Worm (Caenorhabditis elegans) whole organism, young adult: ENCODE measurements around the gene kvs-1.
A peak's percentile ranks its signal among the peaks of the same experiment; 100 is the strongest.

Source experiments
- B0019.2 ChIP-seq: fragments of 200-800 bp; sonication (Bioruptor generic); conservative IDR thresholded peaks from 2 replicates; pipeline ENCODE4 v1.3.6; 2022; ENCODE audit warnings: missing genetic modification reagents, missing genetic modification characterization, missing compliant biosample characterization
- B0261.1 ChIP-seq: sonication (generic microtip); optimal IDR thresholded peaks from 2 replicates; lab custom pipeline; 2016; ENCODE audit warnings: mild to moderate bottlenecking, missing genetic modification characterization, moderate library complexity, missing compliant biosample characterization
- F49E8.2 ChIP-seq: sonication (generic microtip); optimal IDR thresholded peaks from 3 replicates; lab custom pipeline; 2017; ENCODE audit warnings: missing genetic modification characterization, mild to moderate bottlenecking, missing compliant biosample characterization, antibody characterized with exemption, moderate library complexity; ENCODE audit not compliant: insufficient read depth
- F57A8.1 ChIP-seq: fragments of 200-800 bp; sonication (Bioruptor generic); optimal IDR thresholded peaks from 2 replicates; lab custom pipeline; 2018; ENCODE audit warnings: mild to moderate bottlenecking, missing genetic modification characterization, moderate library complexity, missing compliant biosample characterization
- F57C9.4 ChIP-seq: sonication (generic microtip); optimal IDR thresholded peaks from 2 replicates; lab custom pipeline; 2017; ENCODE audit warnings: mild to moderate bottlenecking, missing genetic modification characterization, missing compliant biosample characterization
- Y67H2A.10 ChIP-seq: fragments of 200-800 bp; sonication (Bioruptor generic); conservative IDR thresholded peaks from 2 replicates; pipeline ENCODE4 v1.3.6; 2022; ENCODE audit warnings: missing genetic modification reagents, missing genetic modification characterization, missing compliant biosample characterization
- Y79H2A.3 ChIP-seq: fragments of 200-800 bp; sonication (Bioruptor generic); conservative IDR thresholded peaks from 2 replicates; pipeline ENCODE4 v1.3.6; 2022; ENCODE audit warnings: missing genetic modification reagents, missing genetic modification characterization, missing compliant biosample characterization
- Y95B8A.8 ChIP-seq: fragments of 200-800 bp; sonication (Bioruptor generic); IDR thresholded peaks from 2 replicates; pipeline ENCODE4 v1.3.6; 2022; ENCODE audit warnings: missing genetic modification reagents, missing genetic modification characterization, missing compliant biosample characterization
- ZK185.1 ChIP-seq: sonication (generic microtip); optimal IDR thresholded peaks from 2 replicates; lab custom pipeline; 2016; ENCODE audit warnings: mild to moderate bottlenecking, missing genetic modification characterization, missing compliant biosample characterization; ENCODE audit not compliant: poor library complexity, severe bottlenecking
- akir-1 ChIP-seq: fragments of 200-800 bp; sonication (Bioruptor generic); optimal IDR thresholded peaks from 2 replicates; lab custom pipeline; 2018; ENCODE audit warnings: mild to moderate bottlenecking, missing genetic modification characterization, moderate library complexity, missing compliant biosample characterization
- aptf-2 ChIP-seq: fragments of 200-800 bp; sonication (Bioruptor generic); conservative IDR thresholded peaks from 2 replicates; pipeline ENCODE4 v1.3.6; 2022; ENCODE audit warnings: missing genetic modification reagents, missing genetic modification characterization, missing compliant biosample characterization
- athp-1 ChIP-seq: sonication (generic microtip); optimal IDR thresholded peaks from 2 replicates; lab custom pipeline; 2017; ENCODE audit warnings: mild to moderate bottlenecking, missing genetic modification characterization, missing compliant biosample characterization
- attf-6 ChIP-seq: fragments of 200-800 bp; sonication (Bioruptor generic); IDR thresholded peaks from 2 replicates; pipeline ENCODE4 v1.3.6; 2022; ENCODE audit warnings: missing genetic modification reagents, missing genetic modification characterization, missing compliant biosample characterization
- cebp-1 ChIP-seq, 2 experiments: fragments of 200-800 bp in 1 of 2; sonication (Bioruptor generic) in 1 of 2; sonication (generic microtip) in 1 of 2; IDR thresholded peaks in 1 of 2; optimal IDR thresholded peaks in 1 of 2; 2 replicates each; pipeline versions ENCODE4 v1.3.6 to Lab custom; 2017 to 2022; ENCODE audit warnings: missing compliant biosample characterization in 2 of 2, missing genetic modification characterization in 2 of 2, mild to moderate bottlenecking in 1 of 2, missing genetic modification reagents in 1 of 2, moderate library complexity in 1 of 2
- cebp-2 ChIP-seq: fragments of 200-800 bp; sonication (Bioruptor generic); IDR thresholded peaks from 2 replicates; pipeline ENCODE4 v1.3.6; 2022; ENCODE audit warnings: missing genetic modification characterization, missing compliant biosample characterization
- chd-7 ChIP-seq: sonication (generic microtip); optimal IDR thresholded peaks from 2 replicates; lab custom pipeline; 2016; ENCODE audit warnings: mild to moderate bottlenecking, missing genetic modification characterization, moderate library complexity, missing compliant biosample characterization
- die-1 ChIP-seq: sonication (generic microtip); optimal IDR thresholded peaks from 2 replicates; lab custom pipeline; 2016; ENCODE audit warnings: missing genotype, mild to moderate bottlenecking, missing genetic modification characterization, missing compliant biosample characterization
- dox-1 ChIP-seq: fragments of 200-800 bp; sonication (Bioruptor generic); IDR thresholded peaks from 2 replicates; pipeline ENCODE4 v1.3.6; 2022; ENCODE audit warnings: missing genetic modification reagents, missing genetic modification characterization, missing compliant biosample characterization
- dpl-1 ChIP-seq: fragments of 150-350 bp; optimal IDR thresholded peaks from 2 replicates; lab custom pipeline; 2014; ENCODE audit warnings: missing biosample characterization, missing genetic modification reagents, missing genetic modification characterization
- efl-1 ChIP-seq: fragments of 150-350 bp; optimal IDR thresholded peaks from 2 replicates; lab custom pipeline; 2014; ENCODE audit warnings: missing biosample characterization, missing genetic modification reagents, missing genetic modification characterization
- ets-4 ChIP-seq: fragments of 200-800 bp; sonication (Bioruptor generic); optimal IDR thresholded peaks from 2 replicates; lab custom pipeline; 2018; ENCODE audit warnings: mild to moderate bottlenecking, missing genetic modification characterization, missing compliant biosample characterization
- him-1 ChIP-seq: sonication (generic microtip); optimal IDR thresholded peaks from 2 replicates; lab custom pipeline; 2016; ENCODE audit warnings: missing genotype, missing genetic modification reagents, missing genetic modification characterization, missing compliant biosample characterization
- hmg-1.2 ChIP-seq: fragments of 200-800 bp; sonication (Bioruptor generic); IDR thresholded peaks from 2 replicates; pipeline ENCODE4 v1.3.6; 2022; ENCODE audit warnings: missing genetic modification reagents, missing genetic modification characterization, missing compliant biosample characterization
- hmg-20 ChIP-seq: fragments of 200-800 bp; sonication (Bioruptor generic); IDR thresholded peaks from 2 replicates; pipeline ENCODE4 v1.3.6; 2022; ENCODE audit warnings: missing genetic modification reagents, missing genetic modification characterization, missing compliant biosample characterization
- lag-1 ChIP-seq: fragments of 200-800 bp; sonication (Bioruptor generic); IDR thresholded peaks from 2 replicates; pipeline ENCODE4 v1.3.6; 2022; ENCODE audit warnings: missing genetic modification reagents, missing genetic modification characterization, missing compliant biosample characterization
- let-607 ChIP-seq, 2 experiments: fragments of 200-800 bp in 1 of 2; sonication (Bioruptor generic) in 1 of 2; sonication (generic microtip) in 1 of 2; optimal IDR thresholded peaks; 2 replicates each; lab custom pipeline; 2016 to 2018; ENCODE audit warnings: mild to moderate bottlenecking in 2 of 2, missing compliant biosample characterization in 2 of 2, missing genetic modification characterization in 2 of 2, moderate library complexity in 2 of 2, missing genotype in 1 of 2
- lin-26 ChIP-seq: fragments of 200-800 bp; sonication (Bioruptor generic); IDR thresholded peaks from 2 replicates; pipeline ENCODE4 v1.3.6; 2022; ENCODE audit warnings: missing genetic modification reagents, missing genetic modification characterization, missing compliant biosample characterization
- lin-40 ChIP-seq: sonication (generic microtip); optimal IDR thresholded peaks from 2 replicates; lab custom pipeline; 2016; ENCODE audit warnings: missing genetic modification characterization, mild to moderate bottlenecking, missing compliant biosample characterization, missing genotype, missing genetic modification reagents
- lir-1 ChIP-seq: fragments of 200-800 bp; sonication (Bioruptor generic); conservative IDR thresholded peaks from 2 replicates; pipeline ENCODE4 v1.3.6; 2022; ENCODE audit warnings: missing genetic modification reagents, missing genetic modification characterization, missing compliant biosample characterization
- madf-3 ChIP-seq: fragments of 200-800 bp; sonication (Bioruptor generic); IDR thresholded peaks from 2 replicates; pipeline ENCODE4 v1.3.6; 2022; ENCODE audit warnings: missing genetic modification reagents, missing genetic modification characterization, missing compliant biosample characterization
- mes-4 ChIP-seq: sonication (generic microtip); optimal IDR thresholded peaks from 2 replicates; lab custom pipeline; 2016; ENCODE audit warnings: missing genotype, missing genetic modification characterization, missing compliant biosample characterization
- mxl-1 ChIP-seq: sonication (generic microtip); optimal IDR thresholded peaks from 2 replicates; lab custom pipeline; 2016; ENCODE audit warnings: missing genetic modification characterization, missing compliant biosample characterization
- nfyb-1 ChIP-seq: fragments of 200-800 bp; sonication (Bioruptor generic); IDR thresholded peaks from 2 replicates; pipeline ENCODE4 v1.3.6; 2022; ENCODE audit warnings: missing genetic modification reagents, missing genetic modification characterization, missing compliant biosample characterization
- nhr-179 ChIP-seq: sonication (generic microtip); optimal IDR thresholded peaks from 2 replicates; lab custom pipeline; 2016; ENCODE audit warnings: mild to moderate bottlenecking, missing genetic modification characterization, missing compliant biosample characterization
- nhr-27 ChIP-seq: fragments of 200-800 bp; sonication (Bioruptor generic); optimal IDR thresholded peaks from 2 replicates; lab custom pipeline; 2018; ENCODE audit warnings: mild to moderate bottlenecking, missing genetic modification characterization, moderate library complexity, missing compliant biosample characterization
- nhr-90 ChIP-seq: sonication (generic microtip); optimal IDR thresholded peaks from 2 replicates; lab custom pipeline; 2016; ENCODE audit warnings: missing genotype, mild to moderate bottlenecking, missing genetic modification characterization, missing compliant biosample characterization
- rec-8 ChIP-seq, 2 experiments: sonication (generic microtip); optimal IDR thresholded peaks; 2 replicates each; lab custom pipeline; 2016; ENCODE audit warnings: mild to moderate bottlenecking in 2 of 2, missing genetic modification characterization in 2 of 2, missing genetic modification reagents in 2 of 2, missing genotype in 2 of 2, missing biosample characterization in 1 of 2, missing compliant biosample characterization in 1 of 2, moderate library complexity in 1 of 2
- snpc-3.4 ChIP-seq: sonication (generic microtip); optimal IDR thresholded peaks from 2 replicates; lab custom pipeline; 2017; ENCODE audit warnings: missing genetic modification characterization, mild to moderate bottlenecking, missing compliant biosample characterization, antibody characterized with exemption, moderate library complexity, missing genotype, missing genetic modification reagents
- snpc-4 ChIP-seq, 5 experiments: fragments of 150-350 bp in 1 of 5; sonication (generic microtip) in 4 of 5; optimal IDR thresholded peaks; 2 replicates each; lab custom pipeline; 2014 to 2018; ENCODE audit warnings: missing genetic modification characterization in 5 of 5, missing biosample characterization in 3 of 5, antibody characterized with exemption in 2 of 5, mild to moderate bottlenecking in 2 of 5, missing compliant biosample characterization in 2 of 5, missing genotype in 2 of 5, moderate library complexity in 2 of 5, missing genetic modification reagents in 1 of 5
- somi-1 ChIP-seq: fragments of 200-800 bp; sonication (Bioruptor generic); optimal IDR thresholded peaks from 2 replicates; lab custom pipeline; 2018; ENCODE audit warnings: mild to moderate bottlenecking, missing genetic modification characterization, missing compliant biosample characterization
- tbp1 ChIP-seq: fragments of 200-800 bp; sonication (Bioruptor generic); optimal IDR thresholded peaks from 2 replicates; lab custom pipeline; 2018; ENCODE audit warnings: mild to moderate bottlenecking, missing genetic modification characterization, missing compliant biosample characterization
- tlf-1 ChIP-seq: fragments of 200-800 bp; sonication (Bioruptor generic); optimal IDR thresholded peaks from 2 replicates; lab custom pipeline; 2018; ENCODE audit warnings: mild to moderate bottlenecking, missing genetic modification characterization, missing compliant biosample characterization
- zim-3 ChIP-seq: sonication (generic microtip); optimal IDR thresholded peaks from 2 replicates; lab custom pipeline; 2017; ENCODE audit warnings: mild to moderate bottlenecking, missing genetic modification characterization, moderate library complexity, missing compliant biosample characterization
- ztf-3 ChIP-seq: fragments of 200-800 bp; sonication (Bioruptor generic); optimal IDR thresholded peaks from 2 replicates; lab custom pipeline; 2018; ENCODE audit warnings: mild to moderate bottlenecking, missing genetic modification characterization, missing compliant biosample characterization

kvs-1 gene

DNA sequence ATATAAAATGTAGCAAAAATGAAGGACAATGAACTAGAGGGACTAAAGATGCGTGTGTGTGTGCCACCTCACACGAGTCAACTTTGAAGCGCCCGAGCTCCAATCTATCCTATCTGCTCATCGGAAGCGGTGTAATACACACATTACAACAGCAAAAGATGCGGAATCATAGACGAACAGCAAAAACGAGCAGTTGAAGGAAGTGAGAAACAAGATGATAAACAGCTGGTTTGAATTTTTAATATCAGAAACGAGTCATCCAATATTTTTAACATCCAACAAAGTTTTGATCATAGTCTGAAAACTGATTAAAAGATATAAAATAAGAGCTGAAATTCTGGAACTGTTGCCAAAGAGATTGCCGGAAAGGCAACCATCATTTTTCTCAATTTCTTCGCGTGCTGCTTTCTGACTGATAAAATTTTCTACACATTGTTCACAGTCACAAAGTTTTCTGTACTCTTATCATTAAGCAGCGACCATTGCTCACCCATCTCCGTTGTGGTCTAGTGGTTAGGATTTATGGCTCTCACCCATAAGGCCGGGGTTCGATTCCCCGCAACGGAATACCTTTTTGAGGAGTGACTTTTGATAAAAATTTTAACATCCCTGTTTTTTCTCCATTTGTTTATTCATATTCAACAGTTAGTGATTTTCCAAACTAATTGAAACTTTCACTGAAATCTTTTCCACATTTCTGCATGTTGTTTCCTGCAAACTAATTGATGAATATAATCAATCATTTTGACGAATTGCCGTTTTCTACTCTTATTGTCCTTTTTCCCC, 26.2 kb downstream of the kvs-1 start, which contains the start of gene stn-2:
stn-2 (minus strand) TSS at position 75 of the 786 bp plus-strand sequence.
- TF ChIP-seq nhr-90 (tag; lab: Kevin White, UChicago) = peak; percentile 56
- no peak for TF ChIP-seq attf-6 (GFP tag; lab: Robert Waterston, UW)
- peak; percentile 60 for TF ChIP-seq ZK185.1 (tag; lab: Kevin White, UChicago)
- TF ChIP-seq tbp1 (GFP tag; lab: Kevin White, UChicago) = peak; percentile 87
- no peak for TF ChIP-seq nhr-27 (tag; lab: Kevin White, UChicago)
- TF ChIP-seq lin-26 (GFP tag; lab: Robert Waterston, UW) = peak; percentile 79
- no peak for TF ChIP-seq nhr-179
- TF ChIP-seq dpl-1 (GFP tag; lab: Kevin White, UChicago) = peak; percentile 3
- no peak for TF ChIP-seq hmg-20 (GFP tag; lab: Robert Waterston, UW)
- no peak for TF ChIP-seq lag-1 (GFP tag; lab: Robert Waterston, UW)
- TF ChIP-seq akir-1 (GFP tag; lab: Kevin White, UChicago) = no peak
- no peak for TF ChIP-seq cebp-2 (GFP tag; lab: Robert Waterston, UW)
- TF ChIP-seq snpc-3.4 (tag; lab: Kevin White, UChicago) = peak; percentile 56
- no peak for TF ChIP-seq ztf-3 (GFP tag; lab: Kevin White, UChicago)
- TF ChIP-seq mxl-1 (tag; lab: Kevin White, UChicago) = peak; percentile 42
- TF ChIP-seq nfyb-1 = peak; percentile 60; the same call in 1 of the 2 replicates
- no peak for TF ChIP-seq somi-1 (GFP tag; lab: Kevin White, UChicago)
- TF ChIP-seq let-607 (tag; optimal IDR thresholded peaks at IDR 0.05; lab: Kevin White, UChicago) = peak in 1 of 2 experiments; percentile 5
- no peak for TF ChIP-seq Y67H2A.10
- TF ChIP-seq madf-3 (GFP tag; lab: Robert Waterston, UW) = 0 out of 2 replicates have a peak, but pooled peaks have one; percentile 42
- peak; percentile 16 for TF ChIP-seq mes-4
- 0 out of 2 replicates have a peak, but pooled peaks have one; percentile 55 for TF ChIP-seq Y95B8A.8 (GFP tag; lab: Robert Waterston, UW)
- TF ChIP-seq B0261.1 = peak; percentile 73
- no peak for TF ChIP-seq tlf-1 (GFP tag; lab: Kevin White, UChicago)
- TF ChIP-seq lin-40 (tag; lab: Kevin White, UChicago) = no peak
- TF ChIP-seq F57A8.1 = no peak
- TF ChIP-seq dox-1 = peak; percentile 61
- peak; percentile 10 to 43 for TF ChIP-seq rec-8 (tag; optimal IDR thresholded peaks at IDR 0.05; lab: Kevin White, UChicago)
- TF ChIP-seq cebp-1 (GFP tag; IDR thresholded peaks at IDR 0.05; lab: Robert Waterston, UW) = no peak; the same call in 1 of the 2 replicates
- no peak for TF ChIP-seq cebp-1 (tag; optimal IDR thresholded peaks at IDR 0.05; lab: Kevin White, UChicago)
- TF ChIP-seq Y79H2A.3 (GFP tag; lab: Robert Waterston, UW) = no peak
- TF ChIP-seq lir-1 = peak; percentile 18; the same call in 1 of the 2 replicates
- no peak for TF ChIP-seq athp-1 (tag; lab: Kevin White, UChicago)
- no peak for TF ChIP-seq snpc-4 (GFP tag; optimal IDR thresholded peaks at IDR 0.05; lab: Kevin White, UChicago)
- peak in 1 of 4 experiments; percentile 63 for TF ChIP-seq snpc-4 (tag; optimal IDR thresholded peaks at IDR 0.05; lab: Kevin White, UChicago)
- no peak for TF ChIP-seq ets-4 (GFP tag; lab: Kevin White, UChicago)
- no peak for TF ChIP-seq aptf-2 (GFP tag; lab: Robert Waterston, UW)
- TF ChIP-seq F57C9.4 (tag; lab: Kevin White, UChicago) = no peak
- TF ChIP-seq hmg-1.2 (GFP tag; lab: Robert Waterston, UW) = peak; percentile 64
- no peak for TF ChIP-seq zim-3
- TF ChIP-seq F49E8.2 (tag; lab: Kevin White, UChicago) = peak; percentile 6
- peak; percentile 80 for TF ChIP-seq die-1 (tag; lab: Kevin White, UChicago)
- TF ChIP-seq him-1 (tag; lab: Kevin White, UChicago) = peak; percentile 91
- no peak for TF ChIP-seq B0019.2 (GFP tag; lab: Robert Waterston, UW)
- no peak for TF ChIP-seq efl-1 (GFP tag; lab: Kevin White, UChicago)
- no peak for TF ChIP-seq chd-7 (tag; lab: Kevin White, UChicago)
